Worm (Caenorhabditis elegans): Measurements from ENCODE around the gene C02G6.3.

- TF ChIP-seq unc-62 (GFP tag; optimal IDR thresholded peaks at IDR 0.05): no peak
- no peak for TF ChIP-seq sem-2 (GFP tag; optimal IDR thresholded peaks at IDR 0.05)
- no peak for TF ChIP-seq pha-4 (tag; optimal IDR thresholded peaks at IDR 0.05)
- no peak for TF ChIP-seq elt-1 (tag; optimal IDR thresholded peaks at IDR 0.05; ENCODE audit: borderline replicate concordance, insufficient read depth)
- TF ChIP-seq unc-120 (tag; optimal IDR thresholded peaks at IDR 0.05; ENCODE audit: poor library complexity, severe bottlenecking): no peak
- TF ChIP-seq nhr-28 (tag; optimal IDR thresholded peaks at IDR 0.05): no peak
Observed at ce11 chrV:5921761-5922160, 41.6 kb downstream of the C02G6.3 start.
